Worm (Caenorhabditis elegans) whole organism, late embryonic: ENCODE measurements around the gene dyf-6.

Experiments
- C08G9.2 ChIP-seq: sonication (generic microtip); optimal IDR thresholded peaks from 2 replicates; lab custom pipeline; 2016; ENCODE audit warnings: mild to moderate bottlenecking, missing genetic modification characterization, moderate library complexity, missing compliant biosample characterization
- C38D4.7 ChIP-seq: fragments of 200-800 bp; sonication (Bioruptor generic); optimal IDR thresholded peaks from 2 replicates; lab custom pipeline; 2018; ENCODE audit warnings: mild to moderate bottlenecking, missing genetic modification characterization, moderate library complexity, missing compliant biosample characterization
- F13H6.1 ChIP-seq: sonication (generic microtip); optimal IDR thresholded peaks from 2 replicates; lab custom pipeline; 2016; ENCODE audit warnings: missing genetic modification characterization, missing compliant biosample characterization
- K02D7.2 ChIP-seq: sonication (generic microtip); optimal IDR thresholded peaks from 2 replicates; lab custom pipeline; 2017; ENCODE audit warnings: mild to moderate bottlenecking, missing genetic modification characterization, missing compliant biosample characterization
- K09A11.1 ChIP-seq: sonication (generic microtip); optimal IDR thresholded peaks from 2 replicates; lab custom pipeline; 2017; ENCODE audit warnings: antibody characterized with exemption, mild to moderate bottlenecking, missing genetic modification characterization, missing compliant biosample characterization; ENCODE audit not compliant: insufficient read depth
- T23F11.4 ChIP-seq: fragments of 200-800 bp; sonication (Bioruptor generic); optimal IDR thresholded peaks from 2 replicates; lab custom pipeline; 2018; ENCODE audit warnings: mild to moderate bottlenecking, missing genetic modification characterization, missing compliant biosample characterization
- ama-1 ChIP-seq: fragments of 150-350 bp; optimal IDR thresholded peaks from 2 replicates; lab custom pipeline; 2014
- ceh-19 ChIP-seq: fragments of 200-800 bp; sonication (Bioruptor generic); optimal IDR thresholded peaks from 2 replicates; lab custom pipeline; 2018; ENCODE audit warnings: mild to moderate bottlenecking, missing genetic modification characterization, missing compliant biosample characterization
- ceh-2 ChIP-seq: sonication (generic microtip); optimal IDR thresholded peaks from 2 replicates; lab custom pipeline; 2016; ENCODE audit warnings: missing genotype, missing genetic modification characterization, missing compliant biosample characterization
- ceh-22 ChIP-seq: sonication (generic microtip); optimal IDR thresholded peaks from 2 replicates; lab custom pipeline; 2017; ENCODE audit warnings: missing biosample characterization, missing genetic modification characterization
- ceh-34 ChIP-seq: sonication (generic microtip); optimal IDR thresholded peaks from 2 replicates; lab custom pipeline; 2016; ENCODE audit warnings: mild to moderate bottlenecking, missing genetic modification characterization, missing compliant biosample characterization
- ceh-45 ChIP-seq: fragments of 200-800 bp; sonication (Bioruptor generic); IDR thresholded peaks from 2 replicates; pipeline ENCODE4 v1.3.6; 2022; ENCODE audit warnings: missing genetic modification reagents, missing genetic modification characterization, missing compliant biosample characterization
- ceh-6 ChIP-seq: fragments of 200-800 bp; sonication (Bioruptor generic); optimal IDR thresholded peaks from 2 replicates; lab custom pipeline; 2018; ENCODE audit warnings: mild to moderate bottlenecking, missing genetic modification characterization, missing compliant biosample characterization
- che-1 ChIP-seq: sonication (generic microtip); optimal IDR thresholded peaks from 2 replicates; lab custom pipeline; 2016; ENCODE audit warnings: mild to moderate bottlenecking, missing genetic modification characterization, missing compliant biosample characterization
- dmd-4 ChIP-seq: sonication (generic microtip); optimal IDR thresholded peaks from 2 replicates; lab custom pipeline; 2016; ENCODE audit warnings: borderline replicate concordance, missing genetic modification characterization, missing compliant biosample characterization
- elt-2 ChIP-seq: sonication (generic microtip); optimal IDR thresholded peaks from 2 replicates; lab custom pipeline; 2016; ENCODE audit warnings: missing genetic modification reagents, missing genetic modification characterization, missing compliant biosample characterization
- elt-4 ChIP-seq: sonication (generic microtip); optimal IDR thresholded peaks from 2 replicates; lab custom pipeline; 2016; ENCODE audit warnings: missing genetic modification characterization, missing compliant biosample characterization
- ets-4 ChIP-seq: sonication (generic microtip); optimal IDR thresholded peaks from 2 replicates; lab custom pipeline; 2016; ENCODE audit warnings: missing genetic modification characterization, missing compliant biosample characterization
- eyg-1 ChIP-seq: sonication (generic microtip); optimal IDR thresholded peaks from 2 replicates; lab custom pipeline; 2016; ENCODE audit warnings: missing genotype, missing genetic modification characterization, missing compliant biosample characterization
- fax-1 ChIP-seq: sonication (generic microtip); optimal IDR thresholded peaks from 2 replicates; lab custom pipeline; 2016; ENCODE audit warnings: missing genotype, missing genetic modification characterization, missing compliant biosample characterization
- fkh-10 ChIP-seq: fragments of 150-350 bp; optimal IDR thresholded peaks from 2 replicates; lab custom pipeline; 2014; ENCODE audit warnings: missing biosample characterization, missing genetic modification reagents, missing genetic modification characterization
- fkh-6 ChIP-seq: sonication (generic microtip); optimal IDR thresholded peaks from 2 replicates; lab custom pipeline; 2016; ENCODE audit warnings: missing genetic modification characterization, missing compliant biosample characterization
- gmeb-2 ChIP-seq: sonication (generic microtip); optimal IDR thresholded peaks from 2 replicates; lab custom pipeline; 2016; ENCODE audit warnings: missing genetic modification characterization, inconsistent platforms, missing compliant biosample characterization
- hlh-13 ChIP-seq: fragments of 200-800 bp; sonication (Bioruptor generic); optimal IDR thresholded peaks from 2 replicates; lab custom pipeline; 2018; ENCODE audit warnings: mild to moderate bottlenecking, missing genetic modification characterization, missing compliant biosample characterization
- hlh-30 ChIP-seq: sonication (generic microtip); optimal IDR thresholded peaks from 2 replicates; lab custom pipeline; 2017; ENCODE audit warnings: antibody characterized with exemption, missing genetic modification characterization, missing compliant biosample characterization; ENCODE audit not compliant: insufficient read depth
- hlh-8 ChIP-seq: sonication (generic microtip); optimal IDR thresholded peaks from 2 replicates; lab custom pipeline; 2016; ENCODE audit warnings: missing genotype, missing genetic modification characterization, missing compliant biosample characterization
- madf-2 ChIP-seq: sonication (generic microtip); optimal IDR thresholded peaks from 2 replicates; lab custom pipeline; 2017; ENCODE audit warnings: missing genetic modification characterization, missing compliant biosample characterization
- mec-3 ChIP-seq: sonication (generic microtip); optimal IDR thresholded peaks from 2 replicates; lab custom pipeline; 2016; ENCODE audit warnings: borderline replicate concordance, missing genetic modification characterization, missing compliant biosample characterization
- nfya-1 ChIP-seq: sonication (generic microtip); optimal IDR thresholded peaks from 2 replicates; lab custom pipeline; 2017; ENCODE audit warnings: missing genetic modification characterization, mild to moderate bottlenecking, missing compliant biosample characterization, antibody characterized with exemption, moderate library complexity
- nhr-232 ChIP-seq: sonication (generic microtip); optimal IDR thresholded peaks from 2 replicates; lab custom pipeline; 2016; ENCODE audit warnings: missing genetic modification characterization, missing compliant biosample characterization
- npax-4 ChIP-seq: sonication (generic microtip); optimal IDR thresholded peaks from 2 replicates; lab custom pipeline; 2016; ENCODE audit warnings: missing genetic modification characterization, missing compliant biosample characterization
- pag-3 ChIP-seq: sonication (generic microtip); optimal IDR thresholded peaks from 2 replicates; lab custom pipeline; 2016; ENCODE audit warnings: missing compliant biosample characterization, missing genetic modification characterization, borderline replicate concordance
- pax-1 ChIP-seq: fragments of 150-350 bp; optimal IDR thresholded peaks from 2 replicates; lab custom pipeline; 2014; ENCODE audit warnings: missing biosample characterization, missing genetic modification characterization
- pha-2 ChIP-seq: sonication (generic microtip); optimal IDR thresholded peaks from 2 replicates; lab custom pipeline; 2017; ENCODE audit warnings: mild to moderate bottlenecking, missing genetic modification characterization, missing compliant biosample characterization
- pqm-1 ChIP-seq: sonication (generic microtip); optimal IDR thresholded peaks from 2 replicates; lab custom pipeline; 2016; ENCODE audit warnings: missing genetic modification characterization, missing compliant biosample characterization
- pros-1 ChIP-seq: fragments of 150-350 bp; optimal IDR thresholded peaks from 2 replicates; lab custom pipeline; 2014; ENCODE audit warnings: missing biosample characterization, missing genetic modification reagents, missing genetic modification characterization
- ref-2 ChIP-seq: sonication (generic microtip); optimal IDR thresholded peaks from 2 replicates; lab custom pipeline; 2016; ENCODE audit warnings: missing genetic modification characterization, missing compliant biosample characterization
- rnt-1 ChIP-seq: sonication (generic microtip); optimal IDR thresholded peaks from 2 replicates; lab custom pipeline; 2016; ENCODE audit warnings: missing genetic modification characterization, missing compliant biosample characterization
- sox-2 ChIP-seq: fragments of 200-800 bp; sonication (Bioruptor generic); IDR thresholded peaks from 2 replicates; pipeline ENCODE4 v1.3.6; 2022; ENCODE audit warnings: missing genetic modification reagents, missing genetic modification characterization, missing compliant biosample characterization
- sox-4 ChIP-seq: sonication (generic microtip); optimal IDR thresholded peaks from 2 replicates; lab custom pipeline; 2017; ENCODE audit warnings: mild to moderate bottlenecking, missing genetic modification characterization, inconsistent platforms, missing compliant biosample characterization
- tbx-2 ChIP-seq: sonication (generic microtip); optimal IDR thresholded peaks from 2 replicates; lab custom pipeline; 2016; ENCODE audit warnings: missing genetic modification characterization, missing compliant biosample characterization
- ttx-3 ChIP-seq: sonication (generic microtip); optimal IDR thresholded peaks from 2 replicates; lab custom pipeline; 2016; ENCODE audit warnings: missing genetic modification reagents, missing genetic modification characterization, missing compliant biosample characterization
- unc-3 ChIP-seq, 2 experiments: fragments of 200-800 bp in 1 of 2; sonication (Bioruptor generic) in 1 of 2; sonication (generic microtip) in 1 of 2; conservative IDR thresholded peaks in 1 of 2; optimal IDR thresholded peaks in 1 of 2; 2 replicates each; pipeline versions ENCODE4 v1.3.6 to Lab custom; 2016 to 2022; ENCODE audit warnings: missing compliant biosample characterization in 2 of 2, missing genetic modification characterization in 2 of 2, missing genetic modification reagents in 1 of 2
- unc-42 ChIP-seq: sonication (generic microtip); optimal IDR thresholded peaks from 2 replicates; lab custom pipeline; 2016; ENCODE audit warnings: missing genotype, missing genetic modification characterization, missing compliant biosample characterization
- unc-55 ChIP-seq: sonication (generic microtip); optimal IDR thresholded peaks from 2 replicates; lab custom pipeline; 2017; ENCODE audit warnings: missing biosample characterization, missing genetic modification reagents, missing genetic modification characterization
- unc-86 ChIP-seq: sonication (generic microtip); optimal IDR thresholded peaks from 2 replicates; lab custom pipeline; 2016; ENCODE audit warnings: missing genetic modification characterization, missing compliant biosample characterization
- ztf-16 ChIP-seq: sonication (generic microtip); optimal IDR thresholded peaks from 2 replicates; lab custom pipeline; 2017; ENCODE audit warnings: missing genetic modification characterization, missing compliant biosample characterization

Gene dyf-6

DNA sequence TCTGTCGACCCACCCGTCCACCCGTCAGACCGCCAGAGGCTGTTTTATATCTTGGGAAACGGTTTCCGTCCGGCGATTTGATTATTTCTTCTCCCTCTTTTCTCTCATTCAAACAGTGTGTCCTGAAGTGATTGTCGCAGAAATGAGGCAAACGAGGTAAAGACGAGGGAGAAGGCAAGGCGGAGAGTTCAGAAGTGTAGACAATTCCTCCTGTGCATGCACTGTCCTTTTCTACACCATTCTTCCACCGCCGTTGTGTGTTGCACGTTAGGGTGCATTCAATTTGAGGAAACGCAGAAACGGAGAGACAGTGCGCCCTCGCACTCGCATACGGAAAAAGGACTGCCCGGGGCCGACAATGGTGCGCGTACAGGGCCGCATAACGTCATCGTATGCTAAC, 9.4 kb upstream of the dyf-6 start (continued):
- TF ChIP-seq sox-4 (no peak), fax-1 (tag; lab: Kevin White, UChicago) (no peak), ceh-22 (tag; lab: Kevin White, UChicago) (no peak), che-1 (tag; lab: Kevin White, UChicago) (peak; percentile 4), mec-3 (tag; lab: Kevin White, UChicago) (no peak), elt-4 (no peak), T23F11.4 (no peak), tbx-2 (tag; lab: Kevin White, UChicago) (peak; percentile 61), hlh-30 (tag; lab: Kevin White, UChicago) (no peak), hlh-13 (GFP tag; lab: Kevin White, UChicago) (no peak), fkh-6 (no peak), C08G9.2 (tag; lab: Kevin White, UChicago) (no peak), gmeb-2 (tag; lab: Kevin White, UChicago) (no peak), pqm-1 (tag; lab: Kevin White, UChicago) (no peak), madf-2 (no peak), fkh-10 (GFP tag; lab: Kevin White, UChicago) (no peak), ttx-3 (no peak), ceh-34 (no peak), sox-2 (no peak), K02D7.2 (tag; lab: Kevin White, UChicago) (no peak), ceh-6 (GFP tag; lab: Kevin White, UChicago) (no peak), eyg-1 (no peak), hlh-8 (tag; lab: Kevin White, UChicago) (no peak), C38D4.7 (GFP tag; lab: Kevin White, UChicago) (no peak), npax-4 (tag; lab: Kevin White, UChicago) (no peak), pax-1 (no peak), rnt-1 (tag; lab: Kevin White, UChicago) (peak; percentile 20), pag-3 (tag; lab: Kevin White, UChicago) (no peak), pros-1 (peak; percentile 19), pha-2 (tag; lab: Kevin White, UChicago) (no peak), unc-42 (tag; lab: Kevin White, UChicago) (peak; percentile 40), nfya-1 (tag; lab: Kevin White, UChicago) (peak; percentile 5), elt-2 (no peak), ref-2 (peak; percentile 11), ceh-19 (GFP tag; lab: Kevin White, UChicago) (no peak), unc-86 (tag; lab: Kevin White, UChicago) (no peak), ama-1 (no peak), F13H6.1 (tag; lab: Kevin White, UChicago) (peak; percentile 16), ets-4 (tag; lab: Kevin White, UChicago) (peak; percentile 12), ztf-16 (tag; lab: Kevin White, UChicago) (no peak), ceh-45 (GFP tag; lab: Robert Waterston, UW) (no peak), nhr-232 (tag; lab: Kevin White, UChicago) (no peak), K09A11.1 (tag; lab: Kevin White, UChicago) (no peak), dmd-4 (tag; lab: Kevin White, UChicago) (no peak), unc-3 (GFP tag; conservative IDR thresholded peaks at IDR 0.05; lab: Robert Waterston, UW) (no peak), unc-3 (tag; optimal IDR thresholded peaks at IDR 0.05; lab: Kevin White, UChicago) (no peak), unc-55 (GFP tag; lab: Kevin White, UChicago) (no peak), ceh-2 (tag; lab: Kevin White, UChicago) (no peak)
- TF ChIP-seq, all 69 proteins: peak for 13
